Worm (Caenorhabditis elegans): ENCODE measurements around the gene F32G8.3.
A peak's percentile ranks its signal among the peaks of the same experiment; 100 is the strongest.

Gene F32G8.3

ce11 chrV:10536808-10537207 is 18.3 kb downstream of the F32G8.3 start (continued):
- TF ChIP-seq lsy-27 (tag; optimal IDR thresholded peaks at IDR 0.05; ENCODE audit: borderline replicate concordance, insufficient read depth): no peak
- 0 out of 2 replicates have a peak, but pooled peaks have one; percentile 60 for TF ChIP-seq C06A6.2 (GFP tag; conservative IDR thresholded peaks at IDR 0.05)
- 0 out of 2 replicates have a peak, but pooled peaks have one; percentile 6 for TF ChIP-seq madf-8 (GFP tag; conservative IDR thresholded peaks at IDR 0.05)
- 0 out of 2 replicates have a peak, but pooled peaks have one; percentile 45 for TF ChIP-seq ztf-6 (GFP tag; IDR thresholded peaks at IDR 0.05)
- peak; percentile 61 for TF ChIP-seq atf-7 (tag; optimal IDR thresholded peaks at IDR 0.05)
- no peak for TF ChIP-seq nhr-27 (tag; optimal IDR thresholded peaks at IDR 0.05)
- peak; percentile 86; the same call in 1 of the 2 replicates for TF ChIP-seq hmg-20 (GFP tag; IDR thresholded peaks at IDR 0.05)
- peak; percentile 97 for TF ChIP-seq ztf-18 (tag; optimal IDR thresholded peaks at IDR 0.05)
- no peak for TF ChIP-seq F10E7.11 (tag; optimal IDR thresholded peaks at IDR 0.05)
- TF ChIP-seq ztf-26 (tag; optimal IDR thresholded peaks at IDR 0.05): peak; percentile 49
- TF ChIP-seq tbp1 (GFP tag; optimal IDR thresholded peaks at IDR 0.05): peak; percentile 54
- peak; percentile 81 for TF ChIP-seq Y53G8AR.9 (GFP tag; conservative IDR thresholded peaks at IDR 0.05)
- peak; percentile 50; the same call in 1 of the 2 replicates for TF ChIP-seq rcor-1 (GFP tag; IDR thresholded peaks at IDR 0.05)

DNA sequence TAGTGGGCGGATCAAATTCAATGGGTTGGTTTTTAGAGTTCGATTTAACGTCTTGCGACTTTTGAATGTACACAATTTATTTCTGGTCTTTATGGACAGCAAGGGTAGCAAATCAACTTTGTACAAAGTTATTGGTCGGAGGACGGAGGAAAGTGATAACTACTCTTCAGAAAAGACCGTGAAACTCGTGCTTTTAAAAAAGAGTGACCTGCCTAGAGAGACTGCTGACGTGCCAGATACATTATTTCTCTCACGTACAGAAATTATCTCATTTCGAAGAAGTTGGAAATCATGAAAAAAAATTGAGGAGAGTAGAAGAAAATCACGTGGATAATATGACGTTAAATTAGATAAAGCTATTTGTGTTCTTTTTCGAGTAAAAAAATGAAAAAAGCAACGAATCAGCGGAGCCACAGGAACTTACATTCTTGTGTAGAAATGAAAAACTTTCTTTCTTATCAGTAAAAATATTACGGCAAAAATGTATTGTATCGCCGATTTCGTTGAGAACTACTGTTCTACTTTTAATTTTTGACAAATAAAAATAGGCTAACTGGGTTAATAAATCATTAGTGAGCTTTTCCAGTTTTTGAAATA is 18.9 kb downstream of the F32G8.3 start, which contains the start of gene ppm-1.A:
Gene ppm-1.A (minus strand): TSS at position 294 of the 597 bp plus-strand sequence.
- TF ChIP-seq ceh-91 (GFP tag; IDR thresholded peaks at IDR 0.05): no peak
- TF ChIP-seq attf-5 (GFP tag; optimal IDR thresholded peaks at IDR 0.05): peak; percentile 20
- TF ChIP-seq ceh-58 (GFP tag; IDR thresholded peaks at IDR 0.05): no peak
- TF ChIP-seq pha-4 (tag; optimal IDR thresholded peaks at IDR 0.05): no peak
- no peak for TF ChIP-seq ztf-28 (GFP tag; IDR thresholded peaks at IDR 0.05)
- no peak for TF ChIP-seq efl-1 (GFP tag; optimal IDR thresholded peaks at IDR 0.05)
- no peak for TF ChIP-seq madf-8 (GFP tag; conservative IDR thresholded peaks at IDR 0.05)
- no peak for TF ChIP-seq nhr-179 (tag; optimal IDR thresholded peaks at IDR 0.05)
- TF ChIP-seq T26A5.8 (tag; optimal IDR thresholded peaks at IDR 0.05): no peak
- TF ChIP-seq lir-1 (GFP tag; conservative IDR thresholded peaks at IDR 0.05): no peak
- TF ChIP-seq B0035.1 (tag; optimal IDR thresholded peaks at IDR 0.05): no peak
- no peak for TF ChIP-seq F39B2.1 (GFP tag; IDR thresholded peaks at IDR 0.05)
- no peak for TF ChIP-seq dox-1 (GFP tag; IDR thresholded peaks at IDR 0.05)
- no peak for TF ChIP-seq lag-1 (GFP tag; IDR thresholded peaks at IDR 0.05)
- TF ChIP-seq nfyb-1 (GFP tag; IDR thresholded peaks at IDR 0.05): 0 out of 2 replicates have a peak, but pooled peaks have one; percentile 35
- TF ChIP-seq gei-17 (GFP tag; optimal IDR thresholded peaks at IDR 0.05): no peak
- no peak for TF ChIP-seq lsl-1 (GFP tag; optimal IDR thresholded peaks at IDR 0.05)
- TF ChIP-seq let-526 (GFP tag; IDR thresholded peaks at IDR 0.05): no peak
- peak; percentile 21 for TF ChIP-seq nhr-80 (tag; optimal IDR thresholded peaks at IDR 0.05)
- no peak for TF ChIP-seq chd-7 (tag; optimal IDR thresholded peaks at IDR 0.05)
- TF ChIP-seq sdz-38 (tag; optimal IDR thresholded peaks at IDR 0.05): no peak
- TF ChIP-seq tbp1 (GFP tag; optimal IDR thresholded peaks at IDR 0.05): peak; percentile 25
- no peak for TF ChIP-seq hlh-12 (tag; optimal IDR thresholded peaks at IDR 0.05)
- no peak for TF ChIP-seq lin-35 (GFP tag; optimal IDR thresholded peaks at IDR 0.05)
- TF ChIP-seq ets-4 (GFP tag; optimal IDR thresholded peaks at IDR 0.05): no peak
- TF ChIP-seq cebp-2 (GFP tag; IDR thresholded peaks at IDR 0.05): no peak
- TF ChIP-seq T07F8.4 (tag; optimal IDR thresholded peaks at IDR 0.05): no peak
- TF ChIP-seq nfya-1 (tag; optimal IDR thresholded peaks at IDR 0.05; ENCODE audit: borderline replicate concordance, insufficient read depth): no peak
- no peak for TF ChIP-seq unc-62 (GFP tag; optimal IDR thresholded peaks at IDR 0.05)
